Fruit fly (Drosophila melanogaster) whole organism, wandering third instar larva: Measurements from ENCODE around the gene boss.

ENCODE experiments used
- N ChIP-seq: fragments of >200 bp; optimal IDR thresholded peaks from 2 replicates; lab custom pipeline; 2018; ENCODE audit warnings: missing biosample characterization, missing external identifiers, missing genetic modification characterization
- foxo ChIP-seq, 2 experiments: fragments of 200-800 bp; sonication (Bioruptor generic); optimal IDR thresholded peaks; 2 replicates in 1 of 2; 3 replicates in 1 of 2; lab custom pipeline; 2016 to 2017; ENCODE audit warnings: missing biosample characterization in 2 of 2, missing genetic modification characterization in 2 of 2
- h ChIP-seq: fragments of 200-800 bp; sonication (Bioruptor generic); optimal IDR thresholded peaks from 3 replicates; lab custom pipeline; 2016; ENCODE audit warnings: missing biosample characterization, mild to moderate bottlenecking, missing genetic modification characterization
- sage ChIP-seq: fragments of 200-800 bp; sonication (Bioruptor generic); optimal IDR thresholded peaks from 2 replicates; lab custom pipeline; 2016; ENCODE audit warnings: missing biosample characterization, mild to moderate bottlenecking, missing genetic modification characterization

DNA sequence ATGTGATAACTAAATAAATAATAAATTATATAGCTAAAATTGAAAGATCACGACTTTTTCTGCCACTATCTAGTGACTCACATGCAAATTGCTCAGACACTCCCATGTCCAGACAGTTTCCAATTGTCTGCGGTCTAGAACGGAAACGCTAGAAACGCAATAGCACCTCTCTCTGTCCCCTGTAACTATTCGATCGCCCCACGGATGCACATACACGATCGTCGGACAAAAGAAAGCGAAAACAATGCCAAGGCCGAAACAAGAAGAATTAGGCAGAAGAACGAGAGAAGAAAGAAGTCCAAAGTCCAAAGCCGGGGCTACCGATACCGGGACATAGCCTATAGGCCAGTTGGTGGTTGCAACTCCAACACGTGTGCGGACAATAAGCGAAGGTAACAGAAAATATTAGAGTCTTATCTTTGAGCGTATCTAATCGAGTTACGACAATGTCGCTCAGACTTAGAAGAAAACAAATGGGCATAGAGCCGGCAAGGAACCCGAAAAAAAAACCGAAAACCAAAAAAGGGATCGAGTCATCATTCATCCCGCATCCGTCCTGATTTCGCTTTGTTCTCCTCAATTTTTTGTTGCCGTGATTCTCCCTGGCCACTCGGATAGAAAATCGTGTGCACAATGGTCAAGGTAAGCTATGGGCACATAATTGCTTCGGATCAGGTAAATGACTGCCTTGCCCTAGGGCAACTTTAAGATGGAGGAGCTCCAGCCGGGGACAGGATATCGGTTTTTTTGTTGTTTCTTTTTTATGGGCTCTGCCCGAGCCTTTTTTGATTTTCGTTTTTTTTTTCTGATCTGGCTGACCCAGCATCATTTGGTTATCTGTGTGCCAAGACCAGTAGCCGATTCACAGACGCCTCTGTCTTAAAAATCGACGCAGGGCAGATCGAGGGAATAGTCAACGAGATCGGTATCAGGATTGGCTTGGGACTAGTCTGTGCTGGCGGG, 39.2 kb downstream of the boss start:
- TF ChIP-seq sage (no peak), foxo (GFP tag; optimal IDR thresholded peaks at IDR 0.05; lab: Kevin White, UChicago) (no peak), N (GFP tag; lab: Kevin White, UChicago) (no peak), h (GFP tag; lab: Kevin White, UChicago) (no peak)
